Worm (Caenorhabditis elegans) whole organism, L4/young adult: ENCODE measurements around the gene C28D4.4.

Source experiments
- W03F9.2 ChIP-seq: fragments of 150-350 bp; optimal IDR thresholded peaks from 2 replicates; lab custom pipeline; 2014; ENCODE audit warnings: missing biosample characterization, missing genetic modification characterization
- dao-5 ChIP-seq: sonication (generic microtip); optimal IDR thresholded peaks from 2 replicates; lab custom pipeline; 2016; ENCODE audit warnings: missing genotype, missing genetic modification characterization, moderate library complexity, missing compliant biosample characterization
- him-1 ChIP-seq: sonication (generic microtip); optimal IDR thresholded peaks from 2 replicates; lab custom pipeline; 2016; ENCODE audit warnings: missing genotype, missing genetic modification reagents, missing genetic modification characterization, missing compliant biosample characterization

The C28D4.4 gene

ce11 chrIV:9697869-9698268, 46.9 kb downstream of the C28D4.4 start:
- TF ChIP-seq dao-5 (tag; lab: Kevin White, UChicago) (no peak), W03F9.2 (no peak), him-1 (tag; lab: Kevin White, UChicago) (no peak)

- TF ChIP-seq W03F9.2 (no peak), him-1 (tag; lab: Kevin White, UChicago) (no peak), dao-5 (tag; lab: Kevin White, UChicago) (no peak)
Observed at ce11 chrIV:9696513-9696912, 48.3 kb downstream of the C28D4.4 start.
